Fruit fly (Drosophila melanogaster) whole organism, embryonic: ENCODE data around the gene crq.

ENCODE experiments used
- Atf-2 ChIP-seq: fragments of 200-800 bp; sonication (Bioruptor generic); optimal IDR thresholded peaks from 2 replicates; lab custom pipeline; 2016; ENCODE audit warnings: missing biosample characterization, missing genetic modification characterization
- CG10267 ChIP-seq: fragments of 200-800 bp; sonication (Bioruptor generic); optimal IDR thresholded peaks from 2 replicates; lab custom pipeline; 2018; ENCODE audit warnings: missing biosample characterization, mild to moderate bottlenecking, missing genetic modification characterization, moderate library complexity
- CG10321 ChIP-seq: fragments of 200-800 bp; sonication (Bioruptor generic); IDR thresholded peaks from 2 replicates; pipeline ENCODE4 v1.3.6; 2022; ENCODE audit warnings: missing biosample characterization, missing genetic modification characterization
- CG10462 ChIP-seq: fragments of 200-800 bp; sonication (Bioruptor generic); optimal IDR thresholded peaks from 2 replicates; lab custom pipeline; 2016; ENCODE audit warnings: missing biosample characterization, missing genetic modification characterization
- CG10543 ChIP-seq: fragments of 200-800 bp; sonication (Bioruptor generic); optimal IDR thresholded peaks from 3 replicates; lab custom pipeline; 2017; ENCODE audit warnings: missing biosample characterization, mild to moderate bottlenecking, missing genetic modification characterization, moderate library complexity
- CG11723 ChIP-seq: fragments of 200-800 bp; sonication (Bioruptor generic); optimal IDR thresholded peaks from 2 replicates; lab custom pipeline; 2017; ENCODE audit warnings: missing biosample characterization, mild to moderate bottlenecking, missing genetic modification characterization
- CG12391 ChIP-seq: fragments of 200-800 bp; sonication (Bioruptor generic); optimal IDR thresholded peaks from 3 replicates; lab custom pipeline; 2018; ENCODE audit warnings: missing biosample characterization, mild to moderate bottlenecking, missing genetic modification characterization, moderate library complexity
- CG13624 ChIP-seq: fragments of 200-800 bp; sonication (Bioruptor generic); optimal IDR thresholded peaks from 2 replicates; lab custom pipeline; 2016; ENCODE audit warnings: missing biosample characterization, missing genetic modification characterization
- CG17802 ChIP-seq: fragments of 200-800 bp; sonication (Bioruptor generic); optimal IDR thresholded peaks from 2 replicates; lab custom pipeline; 2018; ENCODE audit warnings: missing biosample characterization, mild to moderate bottlenecking, missing genetic modification characterization, moderate library complexity
- CG2199 ChIP-seq: fragments of 200-800 bp; sonication (Bioruptor generic); IDR thresholded peaks from 3 replicates; pipeline ENCODE4 v1.3.6; 2022; ENCODE audit warnings: missing biosample characterization, missing genetic modification characterization
- CG2202 ChIP-seq: fragments of 200-800 bp; sonication (Bioruptor generic); optimal IDR thresholded peaks from 2 replicates; lab custom pipeline; 2018; ENCODE audit warnings: missing biosample characterization, mild to moderate bottlenecking, missing genetic modification characterization
- CG31388 ChIP-seq: fragments of 200-800 bp; sonication (Bioruptor generic); optimal IDR thresholded peaks from 2 replicates; lab custom pipeline; 2016; ENCODE audit warnings: missing biosample characterization, missing genetic modification characterization
- CG42726 ChIP-seq: fragments of 200-800 bp; sonication (Bioruptor generic); IDR thresholded peaks from 2 replicates; pipeline ENCODE4 v1.3.6; 2022; ENCODE audit warnings: missing biosample characterization, missing genetic modification characterization; ENCODE audit not compliant: partially characterized antibody
- CG8765 ChIP-seq: fragments of 200-800 bp; sonication (Bioruptor generic); IDR thresholded peaks from 2 replicates; pipeline ENCODE4 v1.3.6; 2022; ENCODE audit warnings: missing biosample characterization, missing genetic modification characterization
- CG9609 ChIP-seq: fragments of 200-800 bp; sonication (Bioruptor generic); optimal IDR thresholded peaks from 3 replicates; lab custom pipeline; 2016; ENCODE audit warnings: missing biosample characterization, missing genetic modification characterization
- CHES-1-like ChIP-seq: fragments of 200-800 bp; sonication (Bioruptor generic); optimal IDR thresholded peaks from 2 replicates; lab custom pipeline; 2016; ENCODE audit warnings: missing biosample characterization, missing genetic modification characterization
- D19B ChIP-seq: fragments of 200-800 bp; sonication (Bioruptor generic); optimal IDR thresholded peaks from 2 replicates; lab custom pipeline; 2017; ENCODE audit warnings: missing biosample characterization, mild to moderate bottlenecking, missing genetic modification characterization
- E2f2 ChIP-seq: fragments of 200-800 bp; sonication (Bioruptor generic); IDR thresholded peaks from 2 replicates; pipeline ENCODE4 v1.3.6; 2022; ENCODE audit warnings: missing biosample characterization, missing genetic modification characterization
- Elba2 ChIP-seq: fragments of 200-800 bp; sonication (Bioruptor generic); optimal IDR thresholded peaks from 3 replicates; lab custom pipeline; 2016; ENCODE audit warnings: missing biosample characterization, missing genetic modification characterization
- GATAe ChIP-seq: fragments of 200-800 bp; sonication (Bioruptor generic); conservative IDR thresholded peaks from 2 replicates; pipeline ENCODE4 v1.3.6; 2022; ENCODE audit warnings: missing biosample characterization, missing genetic modification characterization
- HHEX ChIP-seq: fragments of 200-800 bp; sonication (Bioruptor generic); optimal IDR thresholded peaks from 3 replicates; lab custom pipeline; 2017; ENCODE audit warnings: missing biosample characterization, mild to moderate bottlenecking, missing genetic modification characterization, missing genetic modification reagents
- HmgD ChIP-seq: fragments of 200-800 bp; sonication (Bioruptor generic); optimal IDR thresholded peaks from 3 replicates; lab custom pipeline; 2016; ENCODE audit warnings: missing biosample characterization, missing genetic modification characterization
- Hr39 ChIP-seq: fragments of >200 bp; optimal IDR thresholded peaks from 2 replicates; lab custom pipeline; 2017
- Hsf ChIP-seq: fragments of 200-800 bp; sonication (Bioruptor generic); optimal IDR thresholded peaks from 3 replicates; lab custom pipeline; 2016; ENCODE audit warnings: missing biosample characterization, missing genetic modification characterization
- Neu2 ChIP-seq: fragments of 200-800 bp; sonication (Bioruptor generic); optimal IDR thresholded peaks from 3 replicates; lab custom pipeline; 2016; ENCODE audit warnings: missing biosample characterization, missing genetic modification characterization, borderline replicate concordance
- Sry-δ ChIP-seq: fragments of 200-800 bp; sonication (Bioruptor generic); optimal IDR thresholded peaks from 2 replicates; lab custom pipeline; 2016; ENCODE audit warnings: missing biosample characterization, missing genetic modification characterization
- Stat92E ChIP-seq, 3 experiments: fragments of >200 bp in 2 of 3; fragments of 200-800 bp in 1 of 3; sonication (Bioruptor generic) in 1 of 3; optimal IDR thresholded peaks; 2 replicates each; lab custom pipeline; 2017 to 2019; ENCODE audit warnings: missing biosample characterization in 3 of 3, missing genetic modification characterization in 3 of 3, mild to moderate bottlenecking in 1 of 3, moderate library complexity in 1 of 3
- Trl ChIP-seq, 3 experiments: fragments of >200 bp in 2 of 3; fragments of 200-800 bp in 1 of 3; sonication (Bioruptor generic) in 1 of 3; optimal IDR thresholded peaks; 2 replicates in 1 of 3; 3 replicates in 2 of 3; lab custom pipeline; 2016 to 2017; ENCODE audit warnings: missing biosample characterization in 1 of 3, missing genetic modification characterization in 1 of 3
- ac ChIP-seq: fragments of 200-800 bp; sonication (Bioruptor generic); optimal IDR thresholded peaks from 3 replicates; lab custom pipeline; 2017; ENCODE audit warnings: missing biosample characterization, mild to moderate bottlenecking, missing genetic modification characterization
- al ChIP-seq: fragments of 200-800 bp; sonication (Bioruptor generic); IDR thresholded peaks from 2 replicates; pipeline ENCODE4 v1.3.6; 2022; ENCODE audit warnings: missing biosample characterization, missing genetic modification characterization
- ap ChIP-seq: fragments of 200-800 bp; sonication (Bioruptor generic); IDR thresholded peaks from 2 replicates; pipeline ENCODE4 v1.3.6; 2022; ENCODE audit warnings: missing biosample characterization, missing genetic modification characterization
- bbx ChIP-seq: fragments of 200-800 bp; sonication (Bioruptor generic); IDR thresholded peaks from 2 replicates; pipeline ENCODE4 v1.3.6; 2022; ENCODE audit warnings: missing biosample characterization, missing genetic modification characterization; ENCODE audit not compliant: partially characterized antibody
- dan ChIP-seq: fragments of 200-800 bp; sonication (Bioruptor generic); IDR thresholded peaks from 2 replicates; pipeline ENCODE4 v1.3.6; 2022; ENCODE audit warnings: missing biosample characterization, missing genetic modification characterization
- dm ChIP-seq: fragments of 200-800 bp; sonication (Bioruptor generic); optimal IDR thresholded peaks from 3 replicates; lab custom pipeline; 2016; ENCODE audit warnings: missing biosample characterization, missing genetic modification characterization
- dmrt11E ChIP-seq: fragments of 200-800 bp; sonication (Bioruptor generic); optimal IDR thresholded peaks from 3 replicates; lab custom pipeline; 2018; ENCODE audit warnings: missing biosample characterization, mild to moderate bottlenecking, missing genetic modification characterization, moderate library complexity
- emc ChIP-seq: fragments of 200-800 bp; sonication (Bioruptor generic); optimal IDR thresholded peaks from 2 replicates; lab custom pipeline; 2016; ENCODE audit warnings: missing biosample characterization, missing genetic modification characterization
- en ChIP-seq: fragments of 200-800 bp; sonication (Bioruptor generic); optimal IDR thresholded peaks from 2 replicates; lab custom pipeline; 2016; ENCODE audit warnings: missing biosample characterization, missing genetic modification characterization
- fru ChIP-seq: fragments of >200 bp; optimal IDR thresholded peaks from 2 replicates; lab custom pipeline; 2017
- onecut ChIP-seq: fragments of 200-800 bp; sonication (Bioruptor generic); IDR thresholded peaks from 2 replicates; pipeline ENCODE4 v1.3.6; 2022; ENCODE audit warnings: missing biosample characterization, missing genetic modification characterization
- peb ChIP-seq: fragments of 200-800 bp; sonication (Bioruptor generic); IDR thresholded peaks from 2 replicates; pipeline ENCODE4 v1.3.6; 2022; ENCODE audit warnings: missing biosample characterization, missing genetic modification characterization
- psq ChIP-seq: fragments of 200-800 bp; sonication (Bioruptor generic); optimal IDR thresholded peaks from 2 replicates; lab custom pipeline; 2017; ENCODE audit warnings: missing biosample characterization, missing genetic modification characterization
- ranshi ChIP-seq: fragments of 200-800 bp; sonication (Bioruptor generic); IDR thresholded peaks from 2 replicates; pipeline ENCODE4 v1.3.6; 2022; ENCODE audit warnings: missing biosample characterization, missing genetic modification characterization
- row ChIP-seq: fragments of 200-800 bp; sonication (Bioruptor generic); IDR thresholded peaks from 3 replicates; pipeline ENCODE4 v1.3.6; 2022; ENCODE audit warnings: missing biosample characterization, missing genetic modification characterization
- sc ChIP-seq, 3 experiments: fragments of >200 bp in 2 of 3; fragments of 200-800 bp in 1 of 3; sonication (Bioruptor generic) in 1 of 3; optimal IDR thresholded peaks; 2 replicates in 2 of 3; 3 replicates in 1 of 3; lab custom pipeline; 2017; ENCODE audit warnings: mild to moderate bottlenecking in 1 of 3, missing biosample characterization in 1 of 3, missing genetic modification characterization in 1 of 3, missing genetic modification reagents in 1 of 3
- sr ChIP-seq: fragments of 200-800 bp; sonication (Bioruptor generic); IDR thresholded peaks from 3 replicates; pipeline ENCODE4 v1.3.6; 2022; ENCODE audit warnings: missing biosample characterization, missing genetic modification characterization
- stc ChIP-seq: fragments of 200-800 bp; sonication (Bioruptor generic); IDR thresholded peaks from 2 replicates; pipeline ENCODE4 v1.3.6; 2022; ENCODE audit warnings: missing biosample characterization, missing genetic modification characterization
- trem ChIP-seq: fragments of 200-800 bp; optimal IDR thresholded peaks from 3 replicates; lab custom pipeline; 2019; ENCODE audit warnings: missing biosample characterization, mild to moderate bottlenecking, missing genetic modification characterization, moderate library complexity
- ttk ChIP-seq: fragments of 200-800 bp; sonication (Bioruptor generic); IDR thresholded peaks from 2 replicates; pipeline ENCODE4 v2.1.2; 2022; ENCODE audit warnings: missing biosample characterization, missing genetic modification characterization
- yki ChIP-seq: fragments of >200 bp; optimal IDR thresholded peaks from 3 replicates; lab custom pipeline; 2018
- zen ChIP-seq: fragments of 200-800 bp; sonication (Bioruptor generic); optimal IDR thresholded peaks from 3 replicates; lab custom pipeline; 2018; ENCODE audit warnings: missing biosample characterization, mild to moderate bottlenecking, missing genetic modification characterization, moderate library complexity
- zen2 ChIP-seq: fragments of 200-800 bp; sonication (Bioruptor generic); IDR thresholded peaks from 3 replicates; pipeline ENCODE4 v1.3.6; 2022; ENCODE audit warnings: missing biosample characterization, missing genetic modification characterization; ENCODE audit not compliant: partially characterized antibody

crq gene

DNA sequence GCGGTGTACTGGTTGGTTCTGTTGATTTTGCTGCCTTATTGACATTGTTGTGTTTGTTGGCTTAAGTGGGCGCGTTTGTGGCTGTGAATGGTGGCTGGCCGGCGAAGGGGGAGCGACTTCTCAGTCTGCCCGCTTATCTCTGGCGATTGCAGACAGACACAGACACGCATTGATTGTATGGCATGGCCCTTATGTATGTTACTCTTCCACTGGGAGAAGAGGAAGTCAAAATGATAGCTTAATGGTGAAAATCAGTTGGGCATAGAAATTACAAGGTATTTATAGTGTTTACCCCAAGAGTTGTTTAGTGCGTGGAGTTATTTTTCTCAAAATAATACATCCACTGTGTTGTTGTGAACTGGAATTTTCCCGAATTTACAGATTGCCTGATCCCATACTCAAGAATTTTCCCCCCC is 33.0 kb upstream of the crq start (continued):
- TF ChIP-seq D19B (GFP tag; lab: Kevin White, UChicago) (peak; percentile 58), ap (GFP tag; lab: Robert Waterston, UW) (peak; percentile 70), bbx (no peak), HHEX (peak; percentile 93), HmgD (GFP tag; lab: Kevin White, UChicago) (peak; percentile 80), ac (GFP tag; lab: Kevin White, UChicago) (peak; percentile 81), sr (peak; percentile 90), CG31388 (peak; percentile 56), CG8765 (GFP tag; lab: Robert Waterston, UW) (no peak), Neu2 (no peak), CG10462 (GFP tag; lab: Kevin White, UChicago) (peak; percentile 84), dmrt11E (tag; lab: Kevin White, UChicago) (peak; percentile 70), CG17802 (tag; lab: Kevin White, UChicago) (peak; percentile 62), CG11723 (GFP tag; lab: Kevin White, UChicago) (peak; percentile 93), Stat92E (GFP tag; optimal IDR thresholded peaks at IDR 0.05; lab: Kevin White, UChicago) (peak in 1 of 3 experiments; percentile 19), Sry-δ (GFP tag; lab: Kevin White, UChicago) (peak; percentile 62), CG2202 (tag; lab: Kevin White, UChicago) (peak; percentile 94), psq (GFP tag; lab: Kevin White, UChicago) (peak; percentile 83), CG12391 (peak; percentile 65), CG42726 (GFP tag; lab: Robert Waterston, UW) (no peak), Trl (optimal IDR thresholded peaks at IDR 0.05; lab: Kevin White, UChicago) (no peak), Trl (GFP tag; optimal IDR thresholded peaks at IDR 0.05; lab: Kevin White, UChicago) (peak; percentile 96), fru (lab: Kevin White, UChicago) (no peak), zen (tag; lab: Kevin White, UChicago) (peak; percentile 40), stc (peak; percentile 85), CG9609 (GFP tag; lab: Kevin White, UChicago) (peak; percentile 86), row (GFP tag; lab: Robert Waterston, UW) (peak; percentile 76), Atf-2 (GFP tag; lab: Kevin White, UChicago) (peak; percentile 84), emc (GFP tag; lab: Kevin White, UChicago) (peak; percentile 79), trem (tag; lab: Kevin White, UChicago) (peak; percentile 35), ranshi (GFP tag; lab: Robert Waterston, UW) (peak; percentile 86), zen2 (GFP tag; lab: Robert Waterston, UW) (no peak), CHES-1-like (GFP tag; lab: Kevin White, UChicago) (peak; percentile 92), Hr39 (lab: Kevin White, UChicago) (no peak), ttk (GFP tag; lab: Robert Waterston, UW) (peak; percentile 73; the same call in 1 of the 2 replicates), Hsf (GFP tag; lab: Kevin White, UChicago) (peak; percentile 54), CG10321 (GFP tag; lab: Robert Waterston, UW) (peak; percentile 70), GATAe (GFP tag; lab: Robert Waterston, UW) (peak; percentile 65), onecut (GFP tag; lab: Robert Waterston, UW) (peak; percentile 91), CG10543 (GFP tag; lab: Kevin White, UChicago) (peak; percentile 99), en (peak; percentile 86), CG2199 (GFP tag; lab: Robert Waterston, UW) (no peak), dan (GFP tag; lab: Robert Waterston, UW) (no peak), sc (optimal IDR thresholded peaks at IDR 0.05; lab: Kevin White, UChicago) (no peak), sc (GFP tag; optimal IDR thresholded peaks at IDR 0.05; lab: Kevin White, UChicago) (peak; percentile 94), Elba2 (GFP tag; lab: Kevin White, UChicago) (no peak), peb (GFP tag; lab: Robert Waterston, UW) (peak; percentile 69; the same call in 1 of the 2 replicates), al (GFP tag; lab: Robert Waterston, UW) (0 out of 2 replicates have a peak, but pooled peaks have one; percentile 40), yki (lab: Kevin White, UChicago) (no peak), E2f2 (peak; percentile 70), CG10267 (tag; lab: Kevin White, UChicago) (peak; percentile 39), dm (GFP tag; lab: Kevin White, UChicago) (peak; percentile 73), CG13624 (GFP tag; lab: Kevin White, UChicago) (peak; percentile 85)
